Worm (Caenorhabditis elegans): ENCODE data around the gene K07C11.8.
A peak's percentile ranks its signal among the peaks of the same experiment; 100 is the strongest.

Gene K07C11.8

DNA sequence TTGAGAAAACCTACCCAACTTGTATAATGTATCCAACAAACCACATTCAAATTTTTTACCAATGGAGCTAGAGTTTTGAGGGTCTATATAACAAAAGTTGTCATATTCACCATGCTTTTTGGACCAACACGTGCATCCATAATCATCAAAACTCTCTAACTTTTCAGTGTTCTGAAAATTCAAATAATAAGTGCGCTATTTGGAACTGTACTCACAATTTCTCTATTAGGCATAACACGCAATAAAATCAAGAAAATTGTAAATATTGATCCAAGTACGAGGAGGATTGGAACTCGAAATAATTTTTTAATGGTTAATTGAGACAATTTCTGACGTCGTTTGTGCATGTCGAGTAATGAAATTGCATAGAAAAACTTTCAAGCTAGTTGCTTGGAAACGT is 22.2 kb upstream of the K07C11.8 start, which contains the start of gene C16D9.3:
C16D9.3 (minus strand) TSS at position 101 of the 400 bp plus-strand sequence.
- TF ChIP-seq ceh-2 (tag; optimal IDR thresholded peaks at IDR 0.05) (no peak), fkh-6 (tag; optimal IDR thresholded peaks at IDR 0.05) (no peak), ceh-22 (tag; optimal IDR thresholded peaks at IDR 0.05) (no peak), fax-1 (tag; optimal IDR thresholded peaks at IDR 0.05) (no peak), npax-4 (tag; optimal IDR thresholded peaks at IDR 0.05) (no peak), unc-3 (GFP tag; conservative IDR thresholded peaks at IDR 0.05) (no peak), unc-3 (tag; optimal IDR thresholded peaks at IDR 0.05) (no peak), sox-2 (GFP tag; IDR thresholded peaks at IDR 0.05) (no peak), pat-9 (tag; optimal IDR thresholded peaks at IDR 0.05) (no peak), nfya-1 (tag; optimal IDR thresholded peaks at IDR 0.05) (no peak), ceh-18 (tag; optimal IDR thresholded peaks at IDR 0.05) (no peak), sdc-2 (tag; optimal IDR thresholded peaks at IDR 0.05) (no peak), unc-86 (tag; optimal IDR thresholded peaks at IDR 0.05) (no peak), elt-4 (tag; optimal IDR thresholded peaks at IDR 0.05) (no peak), pha-2 (tag; optimal IDR thresholded peaks at IDR 0.05) (no peak), ets-4 (tag; optimal IDR thresholded peaks at IDR 0.05) (no peak), unc-42 (tag; optimal IDR thresholded peaks at IDR 0.05) (no peak), T23F11.4 (GFP tag; optimal IDR thresholded peaks at IDR 0.05) (no peak), ceh-48 (tag; optimal IDR thresholded peaks at IDR 0.05) (no peak), ceh-45 (GFP tag; IDR thresholded peaks at IDR 0.05) (no peak), K09A11.1 (tag; optimal IDR thresholded peaks at IDR 0.05; ENCODE audit: insufficient read depth) (no peak)

DNA sequence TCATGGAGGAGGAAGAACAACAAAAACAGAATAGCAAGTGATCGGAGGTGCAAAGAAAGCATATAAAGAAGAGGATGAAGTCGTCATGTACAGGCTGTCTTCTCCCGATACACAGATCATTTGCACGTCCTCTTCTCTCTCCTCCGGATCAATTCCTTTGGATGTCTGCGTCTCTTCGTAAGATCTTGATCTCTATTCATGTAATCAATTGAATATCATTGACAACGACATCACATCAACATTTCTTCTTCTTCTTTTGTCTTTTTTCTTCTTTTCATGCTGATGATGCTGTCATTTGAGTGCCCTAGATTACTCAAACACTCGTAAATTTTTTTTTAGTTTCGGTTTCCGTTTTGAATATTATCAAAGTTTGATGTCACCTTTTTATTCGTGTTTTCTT is 20.6 kb upstream of the K07C11.8 start, which contains the start of gene rol-3:
rol-3 (minus strand) TSS at position 120 of the 400 bp plus-strand sequence.
- TF ChIP-seq ceh-19 (GFP tag; optimal IDR thresholded peaks at IDR 0.05) (no peak), pag-3 (tag; optimal IDR thresholded peaks at IDR 0.05; ENCODE audit: borderline replicate concordance) (no peak), pax-1 (tag; optimal IDR thresholded peaks at IDR 0.05) (no peak), madf-2 (tag; optimal IDR thresholded peaks at IDR 0.05) (no peak), elt-4 (tag; optimal IDR thresholded peaks at IDR 0.05) (no peak), zip-5 (tag; optimal IDR thresholded peaks at IDR 0.05) (no peak), K02D7.2 (tag; optimal IDR thresholded peaks at IDR 0.05) (no peak), unc-55 (GFP tag; optimal IDR thresholded peaks at IDR 0.05) (no peak), ets-4 (tag; optimal IDR thresholded peaks at IDR 0.05) (no peak), ceh-9 (tag; optimal IDR thresholded peaks at IDR 0.05) (no peak), lin-11 (tag; optimal IDR thresholded peaks at IDR 0.05) (no peak), unc-3 (GFP tag; conservative IDR thresholded peaks at IDR 0.05) (no peak), unc-3 (tag; optimal IDR thresholded peaks at IDR 0.05) (no peak)

DNA sequence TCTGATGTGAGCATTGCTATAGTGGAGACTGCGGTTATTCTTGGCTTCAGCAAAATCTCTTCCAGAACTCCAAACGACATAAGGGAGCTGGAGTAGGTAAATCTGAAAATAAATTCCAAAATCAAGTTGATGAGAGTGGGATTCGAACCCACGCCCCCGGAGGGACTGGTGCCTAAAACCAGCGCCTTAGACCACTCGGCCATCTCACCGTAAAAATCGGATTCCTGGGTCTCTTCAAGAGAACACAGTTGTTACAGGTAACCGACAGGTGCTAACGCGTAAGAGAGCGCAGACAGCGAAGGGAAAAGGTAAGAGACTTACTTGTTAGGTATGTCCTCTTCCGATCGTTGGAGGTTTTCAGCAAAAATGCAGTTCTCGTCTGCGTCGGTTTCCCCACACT is 17.6 kb upstream of the K07C11.8 start:
- TF ChIP-seq hlh-30 (tag; optimal IDR thresholded peaks at IDR 0.05; ENCODE audit: insufficient read depth) (peak; percentile 1), nhr-232 (tag; optimal IDR thresholded peaks at IDR 0.05) (peak; percentile 46), ceh-6 (GFP tag; optimal IDR thresholded peaks at IDR 0.05) (peak; percentile 16), sdc-2 (tag; optimal IDR thresholded peaks at IDR 0.05) (peak; percentile 3), ama-1 (optimal IDR thresholded peaks at IDR 0.05) (no peak), ceh-31 (tag; optimal IDR thresholded peaks at IDR 0.05) (no peak), madf-2 (tag; optimal IDR thresholded peaks at IDR 0.05) (no peak), ref-2 (tag; optimal IDR thresholded peaks at IDR 0.05) (peak; percentile 52)

DNA sequence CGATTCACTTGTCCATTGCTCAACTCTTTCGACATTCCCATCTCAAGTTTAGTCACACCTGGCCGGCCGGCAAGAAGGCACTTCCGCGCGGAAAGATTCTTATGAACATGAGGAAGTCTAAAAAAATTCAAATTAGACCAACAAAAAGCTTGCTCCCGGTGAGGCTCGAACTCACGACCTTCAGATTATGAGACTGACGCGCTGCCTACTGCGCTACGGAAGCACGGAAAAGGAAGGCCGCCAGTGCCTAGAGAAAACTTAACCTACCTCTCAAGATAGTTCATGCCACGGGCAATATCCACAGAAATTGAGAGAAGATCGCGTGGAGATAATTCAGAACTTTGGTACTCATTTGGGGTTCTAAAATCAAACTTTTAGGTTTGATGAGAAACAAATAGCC is 12.4 kb upstream of the K07C11.8 start:
- TF ChIP-seq che-1 (tag; optimal IDR thresholded peaks at IDR 0.05): peak; percentile 23
- TF ChIP-seq C08G9.2 (tag; optimal IDR thresholded peaks at IDR 0.05): peak; percentile 23
- no peak for TF ChIP-seq nfya-1 (tag; optimal IDR thresholded peaks at IDR 0.05)
- TF ChIP-seq hlh-6 (tag; optimal IDR thresholded peaks at IDR 0.05): peak; percentile 20
